Worm (Caenorhabditis elegans) whole organism, midembryonic: ENCODE measurements around the gene bath-7.

Source experiments
- flt-1 ChIP-seq: fragments of 200-800 bp; sonication (Bioruptor generic); IDR thresholded peaks from 2 replicates; pipeline ENCODE4 v1.3.6; 2022; ENCODE audit warnings: missing genetic modification characterization, missing compliant biosample characterization
- klf-2 ChIP-seq: fragments of 200-800 bp; sonication (Bioruptor generic); conservative IDR thresholded peaks from 2 replicates; pipeline ENCODE4 v1.3.6; 2022; ENCODE audit warnings: missing genetic modification reagents, missing genetic modification characterization, missing compliant biosample characterization
- med-1 ChIP-seq: sonication (generic microtip); optimal IDR thresholded peaks from 2 replicates; lab custom pipeline; 2017; ENCODE audit warnings: missing genetic modification characterization, mild to moderate bottlenecking, missing compliant biosample characterization, antibody characterized with exemption, missing genetic modification reagents; ENCODE audit not compliant: insufficient read depth
- tab-1 ChIP-seq: fragments of 200-800 bp; sonication (Bioruptor generic); IDR thresholded peaks from 2 replicates; pipeline ENCODE4 v1.3.6; 2022; ENCODE audit warnings: missing genetic modification characterization, missing compliant biosample characterization
- ztf-29 ChIP-seq: fragments of 200-800 bp; sonication (Bioruptor generic); IDR thresholded peaks from 2 replicates; pipeline ENCODE4 v1.3.6; 2022; ENCODE audit warnings: missing genetic modification reagents, missing genetic modification characterization, missing compliant biosample characterization

ce11 chrII:1895762-1896161 lies 25.2 kb downstream of the bath-7 start, which contains the start of gene math-25:
- no peak for TF ChIP-seq klf-2
- TF ChIP-seq ztf-29 (GFP tag; lab: Robert Waterston, UW), result no peak
- no peak for TF ChIP-seq med-1
- no peak for TF ChIP-seq flt-1 (GFP tag; lab: Robert Waterston, UW)
- no peak for TF ChIP-seq tab-1
